Worm (Caenorhabditis elegans) whole organism, late embryonic: Measurements from ENCODE around the gene pgap-1.

Source experiments
- lin-11 ChIP-seq: fragments of 200-800 bp; sonication (Bioruptor generic); optimal IDR thresholded peaks from 2 replicates; lab custom pipeline; 2018; ENCODE audit warnings: mild to moderate bottlenecking, missing genetic modification characterization, missing compliant biosample characterization

Gene pgap-1

DNA sequence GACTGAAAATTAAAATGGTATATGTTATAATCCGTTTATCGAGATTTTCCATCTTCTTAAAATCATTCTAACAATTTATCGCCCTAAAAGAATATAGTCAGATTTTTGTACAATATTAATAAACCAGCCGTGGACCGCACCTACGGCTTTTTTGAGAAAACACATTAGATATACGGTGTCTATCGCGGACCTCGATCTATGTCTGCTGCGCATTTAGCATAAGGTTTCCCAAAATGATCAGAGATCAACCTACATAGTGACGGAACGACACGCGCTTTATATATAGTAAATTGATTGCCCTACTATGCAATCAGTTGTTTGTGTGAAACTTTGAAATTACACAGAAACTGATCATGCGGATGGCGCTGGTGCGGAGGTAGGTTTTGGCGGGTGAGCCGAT, 51.0 kb downstream of the pgap-1 start:
- TF ChIP-seq lin-11 (tag; lab: Kevin White, UChicago), result no peak
